Fruit fly (Drosophila melanogaster) whole organism, pupa: ENCODE data around the gene RpS2.

Experiments used
- CG10348 ChIP-seq: fragments of 200-800 bp; sonication (Bioruptor generic); IDR thresholded peaks from 2 replicates; pipeline ENCODE4 v1.3.6; 2022; ENCODE audit warnings: missing biosample characterization, missing genetic modification characterization
- CG12605 ChIP-seq: fragments of 200-800 bp; sonication (Bioruptor generic); IDR thresholded peaks from 2 replicates; pipeline ENCODE4 v1.3.6; 2022; ENCODE audit warnings: missing biosample characterization, missing genetic modification characterization
- CG13204 ChIP-seq: fragments of 200-800 bp; sonication (Bioruptor generic); optimal IDR thresholded peaks from 2 replicates; lab custom pipeline; 2018; ENCODE audit warnings: missing biosample characterization, mild to moderate bottlenecking, missing genetic modification characterization, moderate library complexity
- CG14655 ChIP-seq: fragments of 200-800 bp; sonication (Bioruptor generic); optimal IDR thresholded peaks from 3 replicates; lab custom pipeline; 2017; ENCODE audit warnings: mild to moderate bottlenecking, missing biosample characterization, missing genetic modification reagents, missing genetic modification characterization
- CG15710 ChIP-seq: fragments of 200-800 bp; sonication (Bioruptor generic); optimal IDR thresholded peaks from 2 replicates; lab custom pipeline; 2018; ENCODE audit warnings: missing biosample characterization, mild to moderate bottlenecking, missing genetic modification characterization, moderate library complexity
- CG32121 ChIP-seq: fragments of 200-800 bp; sonication (Bioruptor generic); IDR thresholded peaks from 2 replicates; pipeline ENCODE4 v1.3.6; 2022; ENCODE audit warnings: missing biosample characterization, missing genetic modification characterization
- CG34367 ChIP-seq: fragments of 200-800 bp; sonication (Bioruptor generic); optimal IDR thresholded peaks from 2 replicates; lab custom pipeline; 2018; ENCODE audit warnings: missing biosample characterization, mild to moderate bottlenecking, missing genetic modification characterization
- CG9948 ChIP-seq: fragments of 200-800 bp; sonication (Bioruptor generic); optimal IDR thresholded peaks from 2 replicates; lab custom pipeline; 2018; ENCODE audit warnings: missing biosample characterization, mild to moderate bottlenecking, missing genetic modification characterization, moderate library complexity
- EcR ChIP-seq: fragments of 200-800 bp; sonication (Bioruptor generic); optimal IDR thresholded peaks from 3 replicates; lab custom pipeline; 2019; ENCODE audit warnings: missing biosample characterization, missing genetic modification characterization, mild to moderate bottlenecking, moderate library complexity, missing genetic modification reagents
- Ets98B ChIP-seq: fragments of 200-800 bp; sonication (Bioruptor generic); IDR thresholded peaks from 2 replicates; pipeline ENCODE4 v1.3.6; 2022; ENCODE audit warnings: missing biosample characterization, missing genetic modification characterization
- Pif1B ChIP-seq: fragments of 200-800 bp; sonication (Bioruptor generic); optimal IDR thresholded peaks from 3 replicates; lab custom pipeline; 2016; ENCODE audit warnings: missing biosample characterization, missing genetic modification characterization
- Snoo ChIP-seq: fragments of 200-800 bp; sonication (Bioruptor generic); optimal IDR thresholded peaks from 3 replicates; lab custom pipeline; 2017; ENCODE audit warnings: missing biosample characterization, mild to moderate bottlenecking, missing genetic modification characterization, inconsistent platforms
- fd96Ca ChIP-seq: fragments of 200-800 bp; sonication (Bioruptor generic); IDR thresholded peaks from 3 replicates; pipeline ENCODE4 v1.3.6; 2022; ENCODE audit warnings: missing biosample characterization, missing genetic modification characterization
- gl ChIP-seq: fragments of 200-800 bp; sonication (Bioruptor generic); optimal IDR thresholded peaks from 2 replicates; lab custom pipeline; 2018; ENCODE audit warnings: missing biosample characterization, mild to moderate bottlenecking, missing genetic modification characterization

DNA sequence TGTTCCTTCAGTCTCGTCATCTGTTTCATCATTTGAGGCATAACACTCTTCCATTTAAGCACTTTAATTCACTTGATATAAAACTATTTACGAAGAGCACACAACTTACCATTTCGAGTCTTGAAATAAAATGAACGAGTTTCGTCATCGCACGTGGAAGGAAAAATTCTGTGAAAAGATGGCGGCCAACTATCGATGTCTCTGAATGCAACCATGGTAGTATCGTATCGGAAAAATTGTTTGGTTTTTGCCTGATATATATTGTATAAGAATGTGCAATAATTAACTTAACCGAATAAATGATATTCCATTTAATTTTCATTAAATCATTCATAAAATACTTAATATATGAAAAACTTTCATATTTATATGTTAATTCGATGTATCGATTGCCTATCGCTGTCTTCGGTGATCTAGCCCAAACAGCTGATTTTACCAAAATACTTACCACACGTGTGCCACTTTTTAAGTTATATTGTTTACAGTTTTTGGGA is 2.4 kb downstream of the RpS2 start, which contains the start of gene Bka:
- TF ChIP-seq CG10348 (no peak), Snoo (tag; lab: Kevin White, UChicago) (peak; percentile 59), Ets98B (GFP tag; lab: Robert Waterston, UW) (no peak), CG32121 (GFP tag; lab: Robert Waterston, UW) (no peak), EcR (GFP tag; lab: Kevin White, UChicago) (no peak), CG12605 (GFP tag; lab: Robert Waterston, UW) (no peak), CG13204 (GFP tag; lab: Kevin White, UChicago) (no peak), CG34367 (tag; lab: Kevin White, UChicago) (no peak), fd96Ca (no peak), CG14655 (GFP tag; lab: Kevin White, UChicago) (no peak), gl (tag; lab: Kevin White, UChicago) (peak; percentile 8), CG9948 (no peak), Pif1B (peak; percentile 48), CG15710 (tag; lab: Kevin White, UChicago) (peak; percentile 45)
